Worm (Caenorhabditis elegans): Measurements from ENCODE around the gene lin-7.
"Not testable (repeated sequence)": the region's sequence is repeated elsewhere in the genome, so short reads cannot be mapped to it uniquely, and the experiment has no call there.

- not testable (repeated sequence) for TF ChIP-seq lin-35 (GFP tag; optimal IDR thresholded peaks at IDR 0.05); ztf-11 (tag; optimal IDR thresholded peaks at IDR 0.05); tlp-1 (tag; optimal IDR thresholded peaks at IDR 0.05); lin-39 (tag; optimal IDR thresholded peaks at IDR 0.05); ama-1 (optimal IDR thresholded peaks at IDR 0.05); ceh-88 (GFP tag; IDR thresholded peaks at IDR 0.05); ztf-4 (tag; optimal IDR thresholded peaks at IDR 0.05); elt-2 (tag; optimal IDR thresholded peaks at IDR 0.05); nhr-12 (tag; optimal IDR thresholded peaks at IDR 0.05); nhr-47 (tag; optimal IDR thresholded peaks at IDR 0.05); pax-3 (tag; optimal IDR thresholded peaks at IDR 0.05)
Measured at ce11 chrII:14301927-14302326, 47.3 kb downstream of the lin-7 start, which contains the start of gene ctl-2.
